Fruit fly (Drosophila melanogaster): ENCODE measurements around the gene CG31787.

Gene CG31787

dm6 chr2L:18311564-18312279 lies 26.2 kb upstream of the CG31787 start (continued):
- peak; percentile 95 for TF ChIP-seq kni (GFP tag; optimal IDR thresholded peaks at IDR 0.05)
- TF ChIP-seq Myb (GFP tag; optimal IDR thresholded peaks at IDR 0.05) = no peak
- TF ChIP-seq wek (GFP tag; optimal IDR thresholded peaks at IDR 0.05) = no peak
- TF ChIP-seq CG6175 (GFP tag; IDR thresholded peaks at IDR 0.05) = peak; percentile 76; the same call in 2 of the 3 replicates
- no peak for TF ChIP-seq CG12236 (GFP tag; optimal IDR thresholded peaks at IDR 0.05)
- no peak for TF ChIP-seq prd (optimal IDR thresholded peaks at IDR 0.05)
- TF ChIP-seq prd (GFP tag; IDR thresholded peaks at IDR 0.05) = no peak
- TF ChIP-seq CG1832 (GFP tag; optimal IDR thresholded peaks at IDR 0.05) = no peak
- TF ChIP-seq vnd (GFP tag; IDR thresholded peaks at IDR 0.05; ENCODE audit: partially characterized antibody) = no peak
- TF ChIP-seq Dip3 (GFP tag; optimal IDR thresholded peaks at IDR 0.05) = no peak
- TF ChIP-seq Gsc (GFP tag; IDR thresholded peaks at IDR 0.05) = no peak
- TF ChIP-seq CG5953 (GFP tag; IDR thresholded peaks at IDR 0.05) = no peak
- TF ChIP-seq Hr51 (GFP tag; optimal IDR thresholded peaks at IDR 0.05) = no peak

- TF ChIP-seq CG11504 (tag; optimal IDR thresholded peaks at IDR 0.05) (peak; percentile 98), br (optimal IDR thresholded peaks at IDR 0.05) (no peak), CG3281 (GFP tag; optimal IDR thresholded peaks at IDR 0.05) (peak; percentile 24), Neu2 (GFP tag; optimal IDR thresholded peaks at IDR 0.05; ENCODE audit: borderline replicate concordance) (no peak), nmo (GFP tag; optimal IDR thresholded peaks at IDR 0.05) (peak; percentile 55), Blimp-1 (GFP tag; optimal IDR thresholded peaks at IDR 0.05) (peak; percentile 82), esg (GFP tag; conservative IDR thresholded peaks at IDR 0.05) (peak; percentile 54; the same call in 1 of the 2 replicates), Bgb (GFP tag; IDR thresholded peaks at IDR 0.05; ENCODE audit: partially characterized antibody) (no peak), row (GFP tag; IDR thresholded peaks at IDR 0.05) (peak; percentile 72), Hr3 (GFP tag; optimal IDR thresholded peaks at IDR 0.05) (peak; percentile 48), CG7372 (GFP tag; IDR thresholded peaks at IDR 0.05) (no peak), chinmo (GFP tag; IDR thresholded peaks at IDR 0.05; ENCODE audit: partially characterized antibody) (no peak), dimm (GFP tag; IDR thresholded peaks at IDR 0.05) (0 out of 2 replicates have a peak, but pooled peaks have one; percentile 21), Dad (GFP tag; optimal IDR thresholded peaks at IDR 0.05) (no peak), luna (GFP tag; optimal IDR thresholded peaks at IDR 0.05) (no peak), tin (GFP tag; optimal IDR thresholded peaks at IDR 0.05) (peak; percentile 34), CG10565 (GFP tag; optimal IDR thresholded peaks at IDR 0.05) (no peak), CG2116 (GFP tag; optimal IDR thresholded peaks at IDR 0.05) (peak; percentile 23), NfI (GFP tag; optimal IDR thresholded peaks at IDR 0.05) (peak; percentile 52), toy (GFP tag; IDR thresholded peaks at IDR 0.05) (no peak), danr (GFP tag; IDR thresholded peaks at IDR 0.05) (no peak), dm (GFP tag; optimal IDR thresholded peaks at IDR 0.05) (no peak), prd (optimal IDR thresholded peaks at IDR 0.05) (no peak), prd (GFP tag; IDR thresholded peaks at IDR 0.05) (peak; percentile 70; the same call in 2 of the 3 replicates), CG33557 (GFP tag; optimal IDR thresholded peaks at IDR 0.05) (peak; percentile 61), zen2 (GFP tag; IDR thresholded peaks at IDR 0.05; ENCODE audit: partially characterized antibody) (no peak), CG31388 (GFP tag; optimal IDR thresholded peaks at IDR 0.05) (no peak), HLH3B (GFP tag; IDR thresholded peaks at IDR 0.05) (peak; percentile 70), ewg (GFP tag; optimal IDR thresholded peaks at IDR 0.05) (peak; percentile 41), CG11085 (GFP tag; IDR thresholded peaks at IDR 0.05) (no peak), az2 (GFP tag; optimal IDR thresholded peaks at IDR 0.05) (peak; percentile 70), sens (GFP tag) (peak; percentile 66), Usf (GFP tag; optimal IDR thresholded peaks at IDR 0.05) (no peak), chif (GFP tag; optimal IDR thresholded peaks at IDR 0.05) (no peak), H15 (GFP tag; IDR thresholded peaks at IDR 0.05) (0 out of 3 replicates have a peak, but pooled peaks have one; percentile 45), tx (GFP tag; optimal IDR thresholded peaks at IDR 0.05) (no peak), vnd (GFP tag; IDR thresholded peaks at IDR 0.05; ENCODE audit: partially characterized antibody) (no peak), Drgx (GFP tag; IDR thresholded peaks at IDR 0.05) (peak; percentile 85), sd (tag; optimal IDR thresholded peaks at IDR 0.05) (no peak)
These were observed 25.0 kb upstream of the CG31787 start for dm6 chr2L:18310489-18310888.

All from whole organism, embryonic.